Fruit fly (Drosophila melanogaster): ENCODE measurements around the gene GMF.

The GMF gene

DNA sequence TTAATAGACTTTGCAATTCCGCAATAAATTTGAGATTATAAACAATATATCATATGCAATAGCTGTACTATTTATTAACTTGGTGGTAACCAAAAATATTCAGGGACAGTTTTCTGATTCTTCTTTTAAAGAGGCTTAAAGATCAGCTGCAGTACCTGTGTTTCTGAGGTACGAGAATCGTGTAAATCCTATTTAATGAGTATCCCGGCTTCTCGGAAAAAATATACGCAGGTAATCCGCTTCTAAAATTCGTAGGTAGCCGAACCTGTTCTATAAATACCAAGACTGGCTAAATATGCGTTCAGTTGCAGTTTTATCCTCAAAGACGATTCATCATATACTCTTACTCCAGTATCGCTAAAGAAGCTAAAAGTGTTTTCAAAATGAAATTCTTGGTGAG lies 26.9 kb upstream of the GMF start, which contains the start of gene CG4440:
TSS of gene CG4440 (plus strand) at position 301 of the 400 bp plus-strand sequence.
- TF ChIP-seq otp (GFP tag; IDR thresholded peaks at IDR 0.05): no peak
- TF ChIP-seq CG15011 (GFP tag; optimal IDR thresholded peaks at IDR 0.05): no peak
- no peak for TF ChIP-seq CG8089 (GFP tag; optimal IDR thresholded peaks at IDR 0.05)
- TF ChIP-seq dan (GFP tag; IDR thresholded peaks at IDR 0.05): no peak
- peak; percentile 78 for TF ChIP-seq zen (tag; optimal IDR thresholded peaks at IDR 0.05)
- TF ChIP-seq Atf-2 (GFP tag; optimal IDR thresholded peaks at IDR 0.05): no peak
- TF ChIP-seq CG8388 (GFP tag; optimal IDR thresholded peaks at IDR 0.05): no peak
- TF ChIP-seq pnt (GFP tag; optimal IDR thresholded peaks at IDR 0.05): no peak
- no peak for TF ChIP-seq ara (GFP tag; IDR thresholded peaks at IDR 0.05)
- peak in 1 of 3 experiments; percentile 50 for TF ChIP-seq Stat92E (GFP tag; optimal IDR thresholded peaks at IDR 0.05)
- TF ChIP-seq lbe (GFP tag; optimal IDR thresholded peaks at IDR 0.05): no peak
- TF ChIP-seq CG11085 (GFP tag; IDR thresholded peaks at IDR 0.05): no peak
- TF ChIP-seq schlank (tag; optimal IDR thresholded peaks at IDR 0.05): no peak

DNA sequence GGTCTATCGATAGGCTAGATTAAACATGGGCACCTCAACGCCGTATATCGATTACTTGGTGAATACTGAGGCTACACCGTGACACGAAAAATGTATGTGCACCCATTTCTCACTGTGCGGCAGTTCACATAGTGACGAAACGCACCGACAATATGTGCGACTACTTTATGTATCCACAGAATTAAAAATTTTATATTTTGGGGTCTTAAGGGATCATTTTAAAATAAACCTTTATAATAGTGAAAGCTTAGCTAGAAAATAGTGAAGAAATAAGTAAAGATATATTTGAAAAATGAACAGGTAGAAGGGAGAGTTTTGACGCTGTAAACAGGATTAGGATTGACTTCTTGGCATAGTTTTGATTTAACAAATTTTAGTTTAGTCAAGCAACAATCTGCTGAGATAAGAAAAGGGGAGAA lies 26.4 kb upstream of the GMF start, which contains the start of gene mRpL4:
TSS of gene mRpL4 (minus strand) at position 31 of the 419 bp plus-strand sequence.
- TF ChIP-seq pzg (GFP tag; optimal IDR thresholded peaks at IDR 0.05) (peak; percentile 82), otp (GFP tag; IDR thresholded peaks at IDR 0.05) (0 out of 3 replicates have a peak, but pooled peaks have one; percentile 33), CG3065 (GFP tag; optimal IDR thresholded peaks at IDR 0.05) (peak; percentile 48), repo (GFP tag; optimal IDR thresholded peaks at IDR 0.05) (peak; percentile 24), dimm (GFP tag; IDR thresholded peaks at IDR 0.05) (no peak), CG11398 (GFP tag; optimal IDR thresholded peaks at IDR 0.05) (peak; percentile 58), bcd (GFP tag; optimal IDR thresholded peaks at IDR 0.05) (peak; percentile 60), CG1603 (tag; optimal IDR thresholded peaks at IDR 0.05) (peak; percentile 77), CG12769 (tag; optimal IDR thresholded peaks at IDR 0.05) (peak; percentile 56), ind (GFP tag; optimal IDR thresholded peaks at IDR 0.05) (peak; percentile 75), Pdp1 (GFP tag; optimal IDR thresholded peaks at IDR 0.05) (peak in 1 of 2 experiments; percentile 83), CG11696 (GFP tag; IDR thresholded peaks at IDR 0.05) (0 out of 2 replicates have a peak, but pooled peaks have one; percentile 19), NC2β (GFP tag; optimal IDR thresholded peaks at IDR 0.05) (peak; percentile 60), B-H2 (GFP tag; optimal IDR thresholded peaks at IDR 0.05) (peak; percentile 54), CG15696 (tag; optimal IDR thresholded peaks at IDR 0.05) (peak; percentile 47), Ptx1 (GFP tag; IDR thresholded peaks at IDR 0.05) (peak; percentile 75), sob (GFP tag; IDR thresholded peaks at IDR 0.05) (peak; percentile 84), CHES-1-like (GFP tag; optimal IDR thresholded peaks at IDR 0.05) (peak; percentile 76), CG12219 (GFP tag; optimal IDR thresholded peaks at IDR 0.05) (no peak), CG30431 (GFP tag; optimal IDR thresholded peaks at IDR 0.05) (no peak), ham (GFP tag; IDR thresholded peaks at IDR 0.05) (no peak), CG11560 (tag; IDR thresholded peaks at IDR 0.05) (no peak), CG10654 (GFP tag; optimal IDR thresholded peaks at IDR 0.05) (peak; percentile 69), Lhr (GFP tag; optimal IDR thresholded peaks at IDR 0.05) (peak; percentile 69), lab (GFP tag; optimal IDR thresholded peaks at IDR 0.05) (no peak), CG10959 (GFP tag; IDR thresholded peaks at IDR 0.05) (no peak), rib (GFP tag; IDR thresholded peaks at IDR 0.05) (no peak), CG7556 (GFP tag; optimal IDR thresholded peaks at IDR 0.05) (no peak), oc (tag; optimal IDR thresholded peaks at IDR 0.05) (peak; percentile 33), CG6689 (GFP tag; IDR thresholded peaks at IDR 0.05) (peak; percentile 55; the same call in 1 of the 2 replicates), tap (tag; optimal IDR thresholded peaks at IDR 0.05) (peak; percentile 37), da (GFP tag; optimal IDR thresholded peaks at IDR 0.05) (no peak), CG13296 (GFP tag; optimal IDR thresholded peaks at IDR 0.05) (peak; percentile 48), salm (tag; optimal IDR thresholded peaks at IDR 0.05) (no peak), CG7372 (GFP tag; IDR thresholded peaks at IDR 0.05) (no peak; the same call in 1 of the 2 replicates), inv (GFP tag; IDR thresholded peaks at IDR 0.05; ENCODE audit: partially characterized antibody) (peak; percentile 98), E2f2 (GFP tag; IDR thresholded peaks at IDR 0.05) (peak; percentile 53; the same call in 1 of the 2 replicates), Hand (GFP tag; optimal IDR thresholded peaks at IDR 0.05) (no peak)

Measured in whole organism, embryonic.